Fruit fly (Drosophila melanogaster) whole organism, embryonic: ENCODE data around the gene barc.

Source experiments
- B-H2 ChIP-seq: fragments of 200-800 bp; sonication (Bioruptor generic); optimal IDR thresholded peaks from 2 replicates; lab custom pipeline; 2018; ENCODE audit warnings: missing biosample characterization, mild to moderate bottlenecking, missing genetic modification characterization
- CG1024 ChIP-seq: fragments of 200-800 bp; sonication (Bioruptor generic); IDR thresholded peaks from 2 replicates; pipeline ENCODE4 v1.3.6; 2022; ENCODE audit warnings: missing biosample characterization, missing genetic modification characterization
- CG11085 ChIP-seq: fragments of 200-800 bp; sonication (Bioruptor generic); IDR thresholded peaks from 2 replicates; pipeline ENCODE4 v1.3.6; 2022; ENCODE audit warnings: missing biosample characterization, missing genetic modification characterization
- CG11247 ChIP-seq: fragments of 200-800 bp; sonication (Bioruptor generic); IDR thresholded peaks from 2 replicates; pipeline ENCODE4 v1.3.6; 2022; ENCODE audit warnings: missing biosample characterization, missing genetic modification characterization
- CG13123 ChIP-seq: fragments of 200-800 bp; sonication (Bioruptor generic); optimal IDR thresholded peaks from 2 replicates; lab custom pipeline; 2016; ENCODE audit warnings: missing biosample characterization, missing genetic modification characterization
- CG13296 ChIP-seq: fragments of 200-800 bp; sonication (Bioruptor generic); optimal IDR thresholded peaks from 3 replicates; lab custom pipeline; 2018; ENCODE audit warnings: missing biosample characterization, mild to moderate bottlenecking, missing genetic modification characterization
- CG13424 ChIP-seq: fragments of 200-800 bp; sonication (Bioruptor generic); optimal IDR thresholded peaks from 2 replicates; lab custom pipeline; 2019; ENCODE audit warnings: missing biosample characterization, mild to moderate bottlenecking, missing genetic modification characterization, moderate library complexity
- CG15073 ChIP-seq: fragments of 200-800 bp; sonication (Bioruptor generic); optimal IDR thresholded peaks from 2 replicates; lab custom pipeline; 2016; ENCODE audit warnings: missing biosample characterization, missing genetic modification characterization
- CG15514 ChIP-seq: fragments of 200-800 bp; sonication (Bioruptor generic); optimal IDR thresholded peaks from 3 replicates; lab custom pipeline; 2017; ENCODE audit warnings: missing biosample characterization, missing genetic modification characterization, mild to moderate bottlenecking, moderate library complexity, missing genetic modification reagents
- CG15601 ChIP-seq: fragments of 200-800 bp; sonication (Bioruptor generic); optimal IDR thresholded peaks from 3 replicates; lab custom pipeline; 2019; ENCODE audit warnings: missing biosample characterization, mild to moderate bottlenecking, missing genetic modification characterization, moderate library complexity
- CG1603 ChIP-seq: fragments of 200-800 bp; sonication (Bioruptor generic); optimal IDR thresholded peaks from 2 replicates; lab custom pipeline; 2019; ENCODE audit warnings: missing biosample characterization, mild to moderate bottlenecking, missing genetic modification characterization, moderate library complexity
- CG18262 ChIP-seq: fragments of 200-800 bp; optimal IDR thresholded peaks from 3 replicates; lab custom pipeline; 2019; ENCODE audit warnings: missing biosample characterization, mild to moderate bottlenecking, missing genetic modification characterization, moderate library complexity
- CG1832 ChIP-seq: fragments of 200-800 bp; sonication (Bioruptor generic); optimal IDR thresholded peaks from 2 replicates; lab custom pipeline; 2017; ENCODE audit warnings: missing biosample characterization, mild to moderate bottlenecking, missing genetic modification characterization, inconsistent platforms
- CG18476 ChIP-seq: fragments of 200-800 bp; sonication (Bioruptor generic); optimal IDR thresholded peaks from 2 replicates; lab custom pipeline; 2016; ENCODE audit warnings: missing biosample characterization, mild to moderate bottlenecking, missing genetic modification characterization
- CG32772 ChIP-seq: fragments of 200-800 bp; sonication (Bioruptor generic); IDR thresholded peaks from 2 replicates; pipeline ENCODE4 v1.3.6; 2022; ENCODE audit warnings: missing biosample characterization, missing genetic modification characterization
- CG33557 ChIP-seq: fragments of 200-800 bp; sonication (Bioruptor generic); optimal IDR thresholded peaks from 2 replicates; lab custom pipeline; 2019; ENCODE audit warnings: missing biosample characterization, mild to moderate bottlenecking, missing genetic modification characterization, moderate library complexity
- CG4360 ChIP-seq: fragments of 200-800 bp; sonication (Bioruptor generic); IDR thresholded peaks from 2 replicates; pipeline ENCODE4 v1.3.6; 2022; ENCODE audit warnings: missing biosample characterization, missing genetic modification characterization
- CG4820 ChIP-seq: fragments of 200-800 bp; sonication (Bioruptor generic); optimal IDR thresholded peaks from 3 replicates; lab custom pipeline; 2016; ENCODE audit warnings: missing biosample characterization, missing genetic modification characterization
- CG7357 ChIP-seq: fragments of 200-800 bp; sonication (Bioruptor generic); IDR thresholded peaks from 3 replicates; pipeline ENCODE4 v1.3.6; 2022; ENCODE audit warnings: missing biosample characterization, missing genetic modification characterization
- CG7963 ChIP-seq: fragments of 200-800 bp; sonication (Bioruptor generic); IDR thresholded peaks from 3 replicates; pipeline ENCODE4 v1.3.6; 2022; ENCODE audit warnings: missing biosample characterization, missing genetic modification characterization; ENCODE audit not compliant: partially characterized antibody
- CG9932 ChIP-seq: fragments of 200-800 bp; sonication (Bioruptor generic); IDR thresholded peaks from 2 replicates; pipeline ENCODE4 v1.3.6; 2022; ENCODE audit warnings: missing biosample characterization, missing genetic modification characterization
- Drgx ChIP-seq: fragments of 200-800 bp; sonication (Bioruptor generic); IDR thresholded peaks from 2 replicates; pipeline ENCODE4 v1.3.6; 2022; ENCODE audit warnings: missing biosample characterization, missing genetic modification characterization
- Nf-YA ChIP-seq: fragments of 200-800 bp; sonication (Bioruptor generic); IDR thresholded peaks from 2 replicates; pipeline ENCODE4 v1.3.6; 2022; ENCODE audit warnings: missing biosample characterization, missing genetic modification characterization
- Ravus ChIP-seq: fragments of 200-800 bp; sonication (Bioruptor generic); IDR thresholded peaks from 2 replicates; pipeline ENCODE4 v1.3.6; 2022; ENCODE audit warnings: missing biosample characterization, missing genetic modification characterization
- Sry-δ ChIP-seq: fragments of 200-800 bp; sonication (Bioruptor generic); optimal IDR thresholded peaks from 2 replicates; lab custom pipeline; 2016; ENCODE audit warnings: missing biosample characterization, missing genetic modification characterization
- Trl ChIP-seq, 3 experiments: fragments of >200 bp in 2 of 3; fragments of 200-800 bp in 1 of 3; sonication (Bioruptor generic) in 1 of 3; optimal IDR thresholded peaks; 2 replicates in 1 of 3; 3 replicates in 2 of 3; lab custom pipeline; 2016 to 2017; ENCODE audit warnings: missing biosample characterization in 1 of 3, missing genetic modification characterization in 1 of 3
- Vsx1 ChIP-seq: fragments of 200-800 bp; sonication (Bioruptor generic); optimal IDR thresholded peaks from 2 replicates; lab custom pipeline; 2017; ENCODE audit warnings: missing biosample characterization, mild to moderate bottlenecking, missing genetic modification characterization, missing genetic modification reagents
- az2 ChIP-seq: fragments of 200-800 bp; sonication (Bioruptor generic); optimal IDR thresholded peaks from 3 replicates; lab custom pipeline; 2016; ENCODE audit warnings: missing biosample characterization, missing genetic modification characterization
- croc ChIP-seq: fragments of 200-800 bp; sonication (Bioruptor generic); conservative IDR thresholded peaks from 3 replicates; pipeline ENCODE4 v1.3.6; 2022; ENCODE audit warnings: missing biosample characterization, missing genetic modification characterization
- exex ChIP-seq: fragments of 200-800 bp; sonication (Bioruptor generic); optimal IDR thresholded peaks from 4 replicates; lab custom pipeline; 2018; ENCODE audit warnings: missing biosample characterization, mild to moderate bottlenecking, missing genetic modification characterization, moderate library complexity
- gcm ChIP-seq: fragments of 200-800 bp; sonication (Bioruptor generic); optimal IDR thresholded peaks from 2 replicates; lab custom pipeline; 2019; ENCODE audit warnings: missing biosample characterization, mild to moderate bottlenecking, missing genetic modification characterization, moderate library complexity
- gfzf ChIP-seq: fragments of 200-800 bp; sonication (Bioruptor generic); optimal IDR thresholded peaks from 2 replicates; lab custom pipeline; 2016; ENCODE audit warnings: missing biosample characterization, mild to moderate bottlenecking, missing genetic modification characterization, moderate library complexity
- gro ChIP-seq: fragments of 200-800 bp; sonication (Bioruptor generic); optimal IDR thresholded peaks from 2 replicates; lab custom pipeline; 2016; ENCODE audit warnings: missing biosample characterization, missing genetic modification characterization
- gt ChIP-seq: fragments of 200-800 bp; sonication (Bioruptor generic); IDR thresholded peaks from 2 replicates; pipeline ENCODE4 v1.3.6; 2022; ENCODE audit warnings: missing biosample characterization, missing genetic modification characterization
- h ChIP-seq: fragments of >200 bp; optimal IDR thresholded peaks from 2 replicates; lab custom pipeline; 2017
- mirr ChIP-seq: fragments of 200-800 bp; sonication (Bioruptor generic); optimal IDR thresholded peaks from 3 replicates; lab custom pipeline; 2018; ENCODE audit warnings: missing biosample characterization, mild to moderate bottlenecking, missing genetic modification characterization
- nerfin-2 ChIP-seq: fragments of 200-800 bp; sonication (Bioruptor generic); IDR thresholded peaks from 2 replicates; pipeline ENCODE4 v1.3.6; 2022; ENCODE audit warnings: missing biosample characterization, missing genetic modification characterization; ENCODE audit not compliant: partially characterized antibody
- nom ChIP-seq: fragments of 200-800 bp; sonication (Bioruptor generic); optimal IDR thresholded peaks from 2 replicates; lab custom pipeline; 2017; ENCODE audit warnings: missing biosample characterization, missing genetic modification characterization, mild to moderate bottlenecking, moderate library complexity, missing genetic modification reagents
- org-1 ChIP-seq: fragments of 200-800 bp; sonication (Bioruptor generic); optimal IDR thresholded peaks from 2 replicates; lab custom pipeline; 2017; ENCODE audit warnings: missing biosample characterization, missing genetic modification characterization
- pho ChIP-seq: fragments of 200-800 bp; sonication (Bioruptor generic); optimal IDR thresholded peaks from 2 replicates; lab custom pipeline; 2016; ENCODE audit warnings: missing biosample characterization, missing genetic modification characterization
- pum ChIP-seq: fragments of 200-800 bp; sonication (Bioruptor generic); optimal IDR thresholded peaks from 2 replicates; lab custom pipeline; 2016; ENCODE audit warnings: missing biosample characterization, missing genetic modification characterization
- row ChIP-seq: fragments of 200-800 bp; sonication (Bioruptor generic); IDR thresholded peaks from 3 replicates; pipeline ENCODE4 v1.3.6; 2022; ENCODE audit warnings: missing biosample characterization, missing genetic modification characterization
- run ChIP-seq: fragments of 200-800 bp; sonication (Bioruptor generic); optimal IDR thresholded peaks from 3 replicates; lab custom pipeline; 2018; ENCODE audit warnings: missing biosample characterization, mild to moderate bottlenecking, missing genetic modification characterization
- salm ChIP-seq: fragments of 200-800 bp; sonication (Bioruptor generic); optimal IDR thresholded peaks from 2 replicates; lab custom pipeline; 2018; ENCODE audit warnings: missing biosample characterization, mild to moderate bottlenecking, missing genetic modification characterization
- shn ChIP-seq: fragments of 200-800 bp; sonication (Bioruptor generic); optimal IDR thresholded peaks from 3 replicates; lab custom pipeline; 2016; ENCODE audit warnings: missing biosample characterization, missing genetic modification characterization
- sisA ChIP-seq: fragments of 200-800 bp; sonication (Bioruptor generic); IDR thresholded peaks from 2 replicates; pipeline ENCODE4 v1.3.6; 2022; ENCODE audit warnings: missing biosample characterization, missing genetic modification characterization
- sr ChIP-seq: fragments of 200-800 bp; sonication (Bioruptor generic); IDR thresholded peaks from 3 replicates; pipeline ENCODE4 v1.3.6; 2022; ENCODE audit warnings: missing biosample characterization, missing genetic modification characterization
- stc ChIP-seq: fragments of 200-800 bp; sonication (Bioruptor generic); IDR thresholded peaks from 2 replicates; pipeline ENCODE4 v1.3.6; 2022; ENCODE audit warnings: missing biosample characterization, missing genetic modification characterization
- tgo ChIP-seq: fragments of 200-800 bp; sonication (Bioruptor generic); IDR thresholded peaks from 3 replicates; pipeline ENCODE4 v1.3.6; 2022; ENCODE audit warnings: missing biosample characterization, missing genetic modification characterization
- tio ChIP-seq: fragments of 200-800 bp; sonication (Bioruptor generic); optimal IDR thresholded peaks from 2 replicates; lab custom pipeline; 2017; ENCODE audit warnings: missing biosample characterization, missing genetic modification characterization, inconsistent platforms
- unc-4 ChIP-seq: fragments of 200-800 bp; sonication (Bioruptor generic); IDR thresholded peaks from 2 replicates; pipeline ENCODE4 v1.3.6; 2022; ENCODE audit warnings: missing biosample characterization, missing genetic modification characterization; ENCODE audit not compliant: partially characterized antibody

barc gene

dm6 chr3L:21464240-21464639 is 31.3 kb upstream of the barc start (continued):
- TF ChIP-seq h (no peak), sisA (GFP tag; lab: Robert Waterston, UW) (no peak), gcm (GFP tag; lab: Kevin White, UChicago) (peak; percentile 75), unc-4 (no peak), CG15073 (GFP tag; lab: Kevin White, UChicago) (no peak), Vsx1 (GFP tag; lab: Kevin White, UChicago) (peak; percentile 85), CG18262 (tag; lab: Kevin White, UChicago) (peak; percentile 88), CG33557 (peak; percentile 94), gro (GFP tag; lab: Kevin White, UChicago) (no peak), CG7357 (0 out of 3 replicates have a peak, but pooled peaks have one; percentile 12), CG9932 (GFP tag; lab: Robert Waterston, UW) (no peak), CG18476 (GFP tag; lab: Kevin White, UChicago) (peak; percentile 59), CG13123 (GFP tag; lab: Kevin White, UChicago) (no peak), nom (GFP tag; lab: Kevin White, UChicago) (no peak), nerfin-2 (no peak), gfzf (GFP tag; lab: Kevin White, UChicago) (no peak), az2 (GFP tag; lab: Kevin White, UChicago) (peak; percentile 23), CG4820 (GFP tag; lab: Kevin White, UChicago) (peak; percentile 59), tgo (GFP tag; lab: Robert Waterston, UW) (no peak), exex (tag; lab: Kevin White, UChicago) (no peak), row (GFP tag; lab: Robert Waterston, UW) (no peak), Drgx (GFP tag; lab: Robert Waterston, UW) (no peak), CG11247 (GFP tag; lab: Robert Waterston, UW) (no peak), CG15601 (peak; percentile 80), shn (peak; percentile 27), CG15514 (GFP tag; lab: Kevin White, UChicago) (no peak), Nf-YA (GFP tag; lab: Robert Waterston, UW) (0 out of 2 replicates have a peak, but pooled peaks have one; percentile 19), CG1603 (tag; lab: Kevin White, UChicago) (peak; percentile 89), salm (tag; lab: Kevin White, UChicago) (peak; percentile 75), B-H2 (GFP tag; lab: Kevin White, UChicago) (no peak), CG13424 (tag; lab: Kevin White, UChicago) (peak; percentile 54), org-1 (peak; percentile 81), CG7963 (no peak), CG11085 (GFP tag; lab: Robert Waterston, UW) (no peak), stc (GFP tag; lab: Robert Waterston, UW) (no peak; the same call in 1 of the 2 replicates), pum (GFP tag; lab: Kevin White, UChicago) (peak; percentile 22), croc (GFP tag; lab: Robert Waterston, UW) (peak; percentile 81), CG32772 (GFP tag; lab: Robert Waterston, UW) (0 out of 2 replicates have a peak, but pooled peaks have one; percentile 42), CG1832 (no peak), Ravus (no peak), mirr (GFP tag; lab: Kevin White, UChicago) (no peak), sr (GFP tag; lab: Robert Waterston, UW) (no peak), CG13296 (no peak), CG1024 (GFP tag; lab: Robert Waterston, UW) (peak; percentile 64; the same call in 1 of the 2 replicates), Trl (optimal IDR thresholded peaks at IDR 0.05; lab: Kevin White, UChicago) (no peak), Trl (GFP tag; optimal IDR thresholded peaks at IDR 0.05; lab: Kevin White, UChicago) (peak; percentile 63), CG4360 (GFP tag; lab: Robert Waterston, UW) (peak; percentile 71), gt (GFP tag; lab: Robert Waterston, UW) (peak; percentile 51; the same call in 1 of the 2 replicates), run (tag; lab: Kevin White, UChicago) (no peak), pho (GFP tag; lab: Kevin White, UChicago) (no peak), tio (GFP tag; lab: Kevin White, UChicago) (no peak), Sry-δ (GFP tag; lab: Kevin White, UChicago) (no peak)
